Worm (Caenorhabditis elegans) whole organism, late embryonic: ENCODE measurements around the gene srxa-8.
A peak's percentile ranks its signal among the peaks of the same experiment; 100 is the strongest.

Experiments
- C08G9.2 ChIP-seq: sonication (generic microtip); optimal IDR thresholded peaks from 2 replicates; lab custom pipeline; 2016; ENCODE audit warnings: mild to moderate bottlenecking, missing genetic modification characterization, moderate library complexity, missing compliant biosample characterization
- F13H6.1 ChIP-seq: sonication (generic microtip); optimal IDR thresholded peaks from 2 replicates; lab custom pipeline; 2016; ENCODE audit warnings: missing genetic modification characterization, missing compliant biosample characterization
- K02D7.2 ChIP-seq: sonication (generic microtip); optimal IDR thresholded peaks from 2 replicates; lab custom pipeline; 2017; ENCODE audit warnings: mild to moderate bottlenecking, missing genetic modification characterization, missing compliant biosample characterization
- Y22D7AL.16 ChIP-seq: sonication (generic microtip); optimal IDR thresholded peaks from 2 replicates; lab custom pipeline; 2016; ENCODE audit warnings: missing genetic modification characterization, missing compliant biosample characterization
- ceh-18 ChIP-seq: sonication (generic microtip); optimal IDR thresholded peaks from 2 replicates; lab custom pipeline; 2016; ENCODE audit warnings: missing genetic modification characterization, missing compliant biosample characterization
- ceh-34 ChIP-seq: sonication (generic microtip); optimal IDR thresholded peaks from 2 replicates; lab custom pipeline; 2016; ENCODE audit warnings: mild to moderate bottlenecking, missing genetic modification characterization, missing compliant biosample characterization
- ceh-48 ChIP-seq: sonication (generic microtip); optimal IDR thresholded peaks from 2 replicates; lab custom pipeline; 2016; ENCODE audit warnings: missing genetic modification characterization, inconsistent platforms, missing compliant biosample characterization
- dmd-4 ChIP-seq: sonication (generic microtip); optimal IDR thresholded peaks from 2 replicates; lab custom pipeline; 2016; ENCODE audit warnings: borderline replicate concordance, missing genetic modification characterization, missing compliant biosample characterization
- elt-2 ChIP-seq: sonication (generic microtip); optimal IDR thresholded peaks from 2 replicates; lab custom pipeline; 2016; ENCODE audit warnings: missing genetic modification reagents, missing genetic modification characterization, missing compliant biosample characterization
- elt-4 ChIP-seq: sonication (generic microtip); optimal IDR thresholded peaks from 2 replicates; lab custom pipeline; 2016; ENCODE audit warnings: missing genetic modification characterization, missing compliant biosample characterization
- fkh-10 ChIP-seq: fragments of 150-350 bp; optimal IDR thresholded peaks from 2 replicates; lab custom pipeline; 2014; ENCODE audit warnings: missing biosample characterization, missing genetic modification reagents, missing genetic modification characterization
- fkh-6 ChIP-seq: sonication (generic microtip); optimal IDR thresholded peaks from 2 replicates; lab custom pipeline; 2016; ENCODE audit warnings: missing genetic modification characterization, missing compliant biosample characterization
- gmeb-2 ChIP-seq: sonication (generic microtip); optimal IDR thresholded peaks from 2 replicates; lab custom pipeline; 2016; ENCODE audit warnings: missing genetic modification characterization, inconsistent platforms, missing compliant biosample characterization
- hlh-30 ChIP-seq: sonication (generic microtip); optimal IDR thresholded peaks from 2 replicates; lab custom pipeline; 2017; ENCODE audit warnings: antibody characterized with exemption, missing genetic modification characterization, missing compliant biosample characterization; ENCODE audit not compliant: insufficient read depth
- hlh-6 ChIP-seq: sonication (generic microtip); optimal IDR thresholded peaks from 2 replicates; lab custom pipeline; 2016; ENCODE audit warnings: missing genotype, missing genetic modification characterization, missing compliant biosample characterization
- lim-6 ChIP-seq: sonication (generic microtip); optimal IDR thresholded peaks from 2 replicates; lab custom pipeline; 2016; ENCODE audit warnings: missing genetic modification characterization, missing compliant biosample characterization
- nfya-1 ChIP-seq: sonication (generic microtip); optimal IDR thresholded peaks from 2 replicates; lab custom pipeline; 2017; ENCODE audit warnings: missing genetic modification characterization, mild to moderate bottlenecking, missing compliant biosample characterization, antibody characterized with exemption, moderate library complexity
- nhr-11 ChIP-seq: fragments of 150-350 bp; optimal IDR thresholded peaks from 2 replicates; lab custom pipeline; 2014; ENCODE audit warnings: missing biosample characterization, missing genetic modification characterization
- odd-2 ChIP-seq: sonication (generic microtip); optimal IDR thresholded peaks from 2 replicates; lab custom pipeline; 2017; ENCODE audit warnings: antibody characterized with exemption, mild to moderate bottlenecking, missing genetic modification characterization, missing compliant biosample characterization
- pag-3 ChIP-seq: sonication (generic microtip); optimal IDR thresholded peaks from 2 replicates; lab custom pipeline; 2016; ENCODE audit warnings: missing compliant biosample characterization, missing genetic modification characterization, borderline replicate concordance
- pat-9 ChIP-seq: fragments of 200-800 bp; sonication (Bioruptor generic); optimal IDR thresholded peaks from 2 replicates; lab custom pipeline; 2018; ENCODE audit warnings: mild to moderate bottlenecking, missing genetic modification characterization, moderate library complexity, missing compliant biosample characterization
- pax-1 ChIP-seq: fragments of 150-350 bp; optimal IDR thresholded peaks from 2 replicates; lab custom pipeline; 2014; ENCODE audit warnings: missing biosample characterization, missing genetic modification characterization
- pha-2 ChIP-seq: sonication (generic microtip); optimal IDR thresholded peaks from 2 replicates; lab custom pipeline; 2017; ENCODE audit warnings: mild to moderate bottlenecking, missing genetic modification characterization, missing compliant biosample characterization
- pha-4 ChIP-seq: fragments of 150-350 bp; optimal IDR thresholded peaks from 2 replicates; lab custom pipeline; 2018; ENCODE audit warnings: missing biosample characterization, missing genetic modification reagents, missing genetic modification characterization
- pros-1 ChIP-seq: fragments of 150-350 bp; optimal IDR thresholded peaks from 2 replicates; lab custom pipeline; 2014; ENCODE audit warnings: missing biosample characterization, missing genetic modification reagents, missing genetic modification characterization
- ref-2 ChIP-seq: sonication (generic microtip); optimal IDR thresholded peaks from 2 replicates; lab custom pipeline; 2016; ENCODE audit warnings: missing genetic modification characterization, missing compliant biosample characterization
- sdc-2 ChIP-seq: sonication (generic microtip); optimal IDR thresholded peaks from 2 replicates; lab custom pipeline; 2016; ENCODE audit warnings: missing genotype, missing genetic modification characterization, missing compliant biosample characterization
- sox-4 ChIP-seq: sonication (generic microtip); optimal IDR thresholded peaks from 2 replicates; lab custom pipeline; 2017; ENCODE audit warnings: mild to moderate bottlenecking, missing genetic modification characterization, inconsistent platforms, missing compliant biosample characterization
- tbx-7 ChIP-seq: sonication (generic microtip); optimal IDR thresholded peaks from 2 replicates; lab custom pipeline; 2016; ENCODE audit warnings: missing genotype, missing genetic modification characterization, missing compliant biosample characterization
- ttx-3 ChIP-seq: sonication (generic microtip); optimal IDR thresholded peaks from 2 replicates; lab custom pipeline; 2016; ENCODE audit warnings: missing genetic modification reagents, missing genetic modification characterization, missing compliant biosample characterization
- unc-55 ChIP-seq: sonication (generic microtip); optimal IDR thresholded peaks from 2 replicates; lab custom pipeline; 2017; ENCODE audit warnings: missing biosample characterization, missing genetic modification reagents, missing genetic modification characterization
- unc-86 ChIP-seq: sonication (generic microtip); optimal IDR thresholded peaks from 2 replicates; lab custom pipeline; 2016; ENCODE audit warnings: missing genetic modification characterization, missing compliant biosample characterization

srxa-8 gene

DNA sequence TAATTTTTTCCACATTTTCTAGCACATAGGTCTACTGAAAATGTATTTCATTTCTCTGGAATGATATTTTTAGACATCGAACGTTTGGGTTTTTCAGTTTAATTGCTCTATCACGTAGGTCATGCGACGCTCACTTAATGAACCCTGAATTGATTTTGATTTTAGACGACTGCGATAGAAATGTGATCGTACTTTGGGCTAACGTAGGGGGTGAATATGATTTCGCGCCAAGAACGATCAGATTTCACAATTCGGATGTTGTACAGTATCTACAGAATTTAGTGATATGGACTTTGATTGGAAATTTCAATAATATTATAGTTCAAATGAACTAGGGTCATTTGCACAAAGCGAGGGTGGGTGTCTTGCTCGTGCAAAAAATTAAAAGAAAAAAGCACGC, 43.5 kb upstream of the srxa-8 start:
- no peak for TF ChIP-seq nhr-11 (tag; lab: Kevin White, UChicago)
- no peak for TF ChIP-seq lim-6 (tag; lab: Kevin White, UChicago)
- TF ChIP-seq pat-9 (tag; lab: Kevin White, UChicago) = no peak
- no peak for TF ChIP-seq pax-1 (tag; lab: Kevin White, UChicago)
- TF ChIP-seq sox-4 (tag; lab: Kevin White, UChicago) = no peak

- TF ChIP-seq ceh-48 (no peak), C08G9.2 (tag; lab: Kevin White, UChicago) (peak; percentile 2), unc-86 (tag; lab: Kevin White, UChicago) (no peak), ceh-18 (tag; lab: Kevin White, UChicago) (peak; percentile 11)
- TF ChIP-seq, all 69 proteins: peak for 2
Observed at ce11 chrX:13350804-13351747, 42.4 kb upstream of the srxa-8 start, which contains the start of gene mxl-3. Gene mxl-3 (minus strand): TSS chrX:13350804.

DNA sequence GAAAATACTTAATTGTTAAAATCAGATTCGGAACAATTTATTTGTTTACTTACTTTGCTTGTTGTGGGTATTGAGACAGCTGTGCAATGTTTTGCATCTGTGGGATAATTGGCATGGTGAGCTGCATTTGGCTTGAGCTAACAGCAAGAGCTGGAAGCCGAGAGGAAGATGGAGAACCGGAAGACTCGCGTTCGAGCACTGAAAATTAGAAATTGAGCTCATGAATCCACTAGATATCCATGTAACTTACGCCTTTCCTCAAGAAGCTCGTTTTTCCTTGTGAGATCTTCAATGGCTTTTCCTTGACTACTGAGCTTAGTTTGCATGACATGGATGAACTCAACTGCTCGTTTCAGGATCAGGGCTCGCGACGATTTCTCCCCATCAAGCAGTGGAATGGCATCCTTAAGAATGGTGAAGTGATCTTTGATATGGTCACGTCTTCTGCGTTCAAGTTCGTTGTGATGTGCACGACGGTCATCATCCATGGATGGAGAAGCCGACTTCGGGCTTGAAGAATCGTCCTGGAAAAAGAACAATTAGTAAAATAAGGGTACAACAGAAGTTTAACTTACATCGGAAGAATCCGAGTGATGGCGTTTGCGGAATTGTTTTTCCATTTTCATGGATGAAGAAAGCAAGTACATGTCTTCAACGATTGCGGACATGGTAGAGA, 41.6 kb upstream of the srxa-8 start:
- TF ChIP-seq sdc-2 (tag; lab: Kevin White, UChicago) (no peak), nfya-1 (no peak), F13H6.1 (tag; lab: Kevin White, UChicago) (no peak), pax-1 (tag; lab: Kevin White, UChicago) (no peak), pag-3 (tag; lab: Kevin White, UChicago) (no peak), hlh-6 (no peak), nhr-11 (tag; lab: Kevin White, UChicago) (no peak), gmeb-2 (no peak), Y22D7AL.16 (tag; lab: Kevin White, UChicago) (no peak), pha-4 (tag; lab: Kevin White, UChicago) (no peak), sox-4 (tag; lab: Kevin White, UChicago) (no peak)

- peak; percentile 12 for TF ChIP-seq elt-2 (tag; lab: Kevin White, UChicago)
- TF ChIP-seq fkh-6 (tag; lab: Kevin White, UChicago) = no peak
Observed at ce11 chrX:13349230-13350122, 40.8 kb upstream of the srxa-8 start.

ce11 chrX:13348417-13348816, 39.8 kb upstream of the srxa-8 start:
- TF ChIP-seq K02D7.2 (tag; lab: Kevin White, UChicago) (no peak), ceh-34 (tag; lab: Kevin White, UChicago) (no peak), pha-2 (no peak), nfya-1 (no peak), lim-6 (tag; lab: Kevin White, UChicago) (no peak), ref-2 (no peak), tbx-7 (tag; lab: Kevin White, UChicago) (no peak), elt-4 (tag; lab: Kevin White, UChicago) (no peak), hlh-30 (tag; lab: Kevin White, UChicago) (no peak), ttx-3 (tag; lab: Kevin White, UChicago) (no peak), unc-55 (GFP tag; lab: Kevin White, UChicago) (no peak), odd-2 (tag; lab: Kevin White, UChicago) (no peak), gmeb-2 (no peak), fkh-10 (GFP tag; lab: Kevin White, UChicago) (no peak), pros-1 (tag; lab: Kevin White, UChicago) (no peak), F13H6.1 (tag; lab: Kevin White, UChicago) (no peak), dmd-4 (no peak)
- TF ChIP-seq, all 69 proteins: peak for 0
